Worm (Caenorhabditis elegans) whole organism, L4 larva: ENCODE measurements around the gene sftb-1.

Experiments used
- mep-1 ChIP-seq: fragments of 150-350 bp; sonication (generic microtip); optimal IDR thresholded peaks from 3 replicates; lab custom pipeline; 2014; ENCODE audit warnings: missing biosample characterization, missing genetic modification characterization
- mxl-2 ChIP-seq: fragments of 200-800 bp; sonication (Bioruptor generic); conservative IDR thresholded peaks from 2 replicates; pipeline ENCODE4 v1.3.6; 2022; ENCODE audit warnings: missing genetic modification reagents, missing genetic modification characterization, missing compliant biosample characterization
- nhr-11 ChIP-seq: fragments of 150-350 bp; optimal IDR thresholded peaks from 2 replicates; lab custom pipeline; 2014; ENCODE audit warnings: missing biosample characterization, missing genetic modification characterization
- nhr-77 ChIP-seq: fragments of 150-350 bp; optimal IDR thresholded peaks from 2 replicates; lab custom pipeline; 2014; ENCODE audit warnings: missing biosample characterization, missing genetic modification characterization
- snpc-1.2 ChIP-seq: fragments of 200-800 bp; sonication (Bioruptor generic); IDR thresholded peaks from 2 replicates; pipeline ENCODE4 v1.3.6; 2022; ENCODE audit warnings: missing genetic modification reagents, missing genetic modification characterization, missing compliant biosample characterization
- unc-39 ChIP-seq: sonication (generic microtip); optimal IDR thresholded peaks from 2 replicates; lab custom pipeline; 2017; ENCODE audit warnings: missing biosample characterization, missing genetic modification characterization
- ztf-11 ChIP-seq: fragments of 150-350 bp; optimal IDR thresholded peaks from 2 replicates; lab custom pipeline; 2014; ENCODE audit warnings: missing biosample characterization, missing genetic modification characterization

DNA sequence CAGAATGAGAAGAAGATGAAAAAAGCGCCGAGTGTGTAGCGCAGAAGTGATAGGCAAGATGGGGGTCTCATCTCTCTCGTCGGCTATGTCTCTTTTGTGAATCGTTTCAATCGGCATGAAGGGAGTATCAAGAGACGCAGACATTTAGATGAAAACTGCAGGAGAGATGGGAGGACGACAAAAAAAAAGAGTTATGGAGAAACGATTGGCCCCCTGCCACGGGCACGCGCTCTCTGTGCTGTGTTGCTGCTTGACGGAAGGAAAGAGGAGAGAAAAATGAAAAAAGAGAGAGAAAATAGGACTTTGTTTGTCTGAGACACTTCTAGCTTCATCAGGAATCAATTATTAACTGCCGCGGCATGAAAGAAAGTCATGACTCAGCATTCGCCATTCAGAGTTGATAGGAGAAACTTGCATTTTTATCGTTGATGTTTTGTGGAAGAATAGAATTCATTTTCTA is 45.4 kb downstream of the sftb-1 start:
- no peak for TF ChIP-seq mxl-2 (GFP tag; lab: Robert Waterston, UW)
- TF ChIP-seq ztf-11 (tag; lab: Kevin White, UChicago): no peak
- peak; percentile 96 for TF ChIP-seq nhr-11
- TF ChIP-seq unc-39 (tag; lab: Kevin White, UChicago): no peak
- peak; percentile 79 for TF ChIP-seq nhr-77
- no peak for TF ChIP-seq snpc-1.2 (GFP tag; lab: Robert Waterston, UW)
- peak; percentile 93 for TF ChIP-seq mep-1 (tag; lab: Kevin White, UChicago)
